Worm (Caenorhabditis elegans) whole organism, early embryonic: ENCODE measurements around the gene C06E4.6.

Experiments used
- ama-1 ChIP-seq: fragments of 150-350 bp; optimal IDR thresholded peaks from 2 replicates; lab custom pipeline; 2014
- flt-1 ChIP-seq: fragments of 200-800 bp; sonication (Bioruptor generic); IDR thresholded peaks from 2 replicates; pipeline ENCODE4 v1.3.6; 2022; ENCODE audit warnings: missing genetic modification characterization, missing compliant biosample characterization
- hmbx-1 ChIP-seq: sonication (generic microtip); optimal IDR thresholded peaks from 2 replicates; lab custom pipeline; 2016; ENCODE audit warnings: mild to moderate bottlenecking, missing genetic modification characterization, missing compliant biosample characterization
- hnd-1 ChIP-seq: sonication (generic microtip); optimal IDR thresholded peaks from 2 replicates; lab custom pipeline; 2016; ENCODE audit warnings: missing genetic modification characterization, missing compliant biosample characterization
- pes-1 ChIP-seq: fragments of 200-800 bp; sonication (Bioruptor generic); IDR thresholded peaks from 2 replicates; pipeline ENCODE4 v1.3.6; 2022; ENCODE audit warnings: missing genetic modification reagents, missing genetic modification characterization, missing compliant biosample characterization
- sea-1 ChIP-seq: fragments of 200-800 bp; sonication (Bioruptor generic); conservative IDR thresholded peaks from 2 replicates; pipeline ENCODE4 v1.3.6; 2022; ENCODE audit warnings: missing genetic modification characterization, missing compliant biosample characterization

- TF ChIP-seq hnd-1: no peak
- no peak for TF ChIP-seq hmbx-1 (tag; lab: Kevin White, UChicago)
- TF ChIP-seq ama-1 (lab: Kevin White, UChicago): no peak
- TF ChIP-seq sea-1 (GFP tag; lab: Robert Waterston, UW): no peak
- TF ChIP-seq pes-1 (GFP tag; lab: Robert Waterston, UW): no peak
- no peak for TF ChIP-seq flt-1 (GFP tag; lab: Robert Waterston, UW)
Measured at ce11 chrIV:7222088-7222487, 36.0 kb downstream of the C06E4.6 start.
